Worm (Caenorhabditis elegans) whole organism, young adult: ENCODE data around the gene col-133.

Experiments used
- B0019.2 ChIP-seq: fragments of 200-800 bp; sonication (Bioruptor generic); conservative IDR thresholded peaks from 2 replicates; pipeline ENCODE4 v1.3.6; 2022; ENCODE audit warnings: missing genetic modification reagents, missing genetic modification characterization, missing compliant biosample characterization
- C17E4.6 ChIP-seq: fragments of 200-800 bp; sonication (Bioruptor generic); IDR thresholded peaks from 2 replicates; pipeline ENCODE4 v1.3.6; 2022; ENCODE audit warnings: missing genetic modification reagents, missing genetic modification characterization, missing compliant biosample characterization
- D2030.7 ChIP-seq: fragments of 200-800 bp; sonication (Bioruptor generic); IDR thresholded peaks from 2 replicates; pipeline ENCODE4 v1.3.6; 2022; ENCODE audit warnings: missing genetic modification reagents, missing genetic modification characterization, missing compliant biosample characterization
- F33H1.4 ChIP-seq: fragments of 200-800 bp; sonication (Bioruptor generic); IDR thresholded peaks from 2 replicates; pipeline ENCODE4 v1.3.6; 2022; ENCODE audit warnings: missing genetic modification reagents, missing genetic modification characterization, missing compliant biosample characterization
- F52B5.7 ChIP-seq: sonication (generic microtip); optimal IDR thresholded peaks from 2 replicates; lab custom pipeline; 2016; ENCODE audit warnings: mild to moderate bottlenecking, missing genetic modification characterization, missing compliant biosample characterization
- F55B11.4 ChIP-seq: sonication (generic microtip); optimal IDR thresholded peaks from 2 replicates; lab custom pipeline; 2016; ENCODE audit warnings: missing compliant biosample characterization, missing genetic modification characterization, borderline replicate concordance; ENCODE audit not compliant: insufficient read depth
- F57A8.1 ChIP-seq: fragments of 200-800 bp; sonication (Bioruptor generic); optimal IDR thresholded peaks from 2 replicates; lab custom pipeline; 2018; ENCODE audit warnings: mild to moderate bottlenecking, missing genetic modification characterization, moderate library complexity, missing compliant biosample characterization
- F57C9.4 ChIP-seq: sonication (generic microtip); optimal IDR thresholded peaks from 2 replicates; lab custom pipeline; 2017; ENCODE audit warnings: mild to moderate bottlenecking, missing genetic modification characterization, missing compliant biosample characterization
- Y53F4B.3 ChIP-seq: fragments of 200-800 bp; sonication (Bioruptor generic); IDR thresholded peaks from 2 replicates; pipeline ENCODE4 v1.3.6; 2022; ENCODE audit warnings: missing genetic modification reagents, missing genetic modification characterization, missing compliant biosample characterization
- Y67H2A.10 ChIP-seq: fragments of 200-800 bp; sonication (Bioruptor generic); conservative IDR thresholded peaks from 2 replicates; pipeline ENCODE4 v1.3.6; 2022; ENCODE audit warnings: missing genetic modification reagents, missing genetic modification characterization, missing compliant biosample characterization
- Y79H2A.3 ChIP-seq: fragments of 200-800 bp; sonication (Bioruptor generic); conservative IDR thresholded peaks from 2 replicates; pipeline ENCODE4 v1.3.6; 2022; ENCODE audit warnings: missing genetic modification reagents, missing genetic modification characterization, missing compliant biosample characterization
- attf-3 ChIP-seq: fragments of 200-800 bp; sonication (Bioruptor generic); conservative IDR thresholded peaks from 2 replicates; pipeline ENCODE4 v1.3.6; 2022; ENCODE audit warnings: missing genetic modification reagents, missing genetic modification characterization, missing compliant biosample characterization
- attf-6 ChIP-seq: fragments of 200-800 bp; sonication (Bioruptor generic); IDR thresholded peaks from 2 replicates; pipeline ENCODE4 v1.3.6; 2022; ENCODE audit warnings: missing genetic modification reagents, missing genetic modification characterization, missing compliant biosample characterization
- ceh-40 ChIP-seq: fragments of 200-800 bp; sonication (Bioruptor generic); IDR thresholded peaks from 2 replicates; pipeline ENCODE4 v1.3.6; 2022; ENCODE audit warnings: missing genetic modification characterization, missing compliant biosample characterization
- ceh-58 ChIP-seq: fragments of 200-800 bp; sonication (Bioruptor generic); IDR thresholded peaks from 2 replicates; pipeline ENCODE4 v1.3.6; 2022; ENCODE audit warnings: missing genetic modification characterization, missing compliant biosample characterization
- ceh-91 ChIP-seq: fragments of 200-800 bp; sonication (Bioruptor generic); IDR thresholded peaks from 2 replicates; pipeline ENCODE4 v1.3.6; 2022; ENCODE audit warnings: missing genetic modification reagents, missing genetic modification characterization, missing compliant biosample characterization
- chd-7 ChIP-seq: sonication (generic microtip); optimal IDR thresholded peaks from 2 replicates; lab custom pipeline; 2016; ENCODE audit warnings: mild to moderate bottlenecking, missing genetic modification characterization, moderate library complexity, missing compliant biosample characterization
- die-1 ChIP-seq: sonication (generic microtip); optimal IDR thresholded peaks from 2 replicates; lab custom pipeline; 2016; ENCODE audit warnings: missing genotype, mild to moderate bottlenecking, missing genetic modification characterization, missing compliant biosample characterization
- efl-1 ChIP-seq: fragments of 150-350 bp; optimal IDR thresholded peaks from 2 replicates; lab custom pipeline; 2014; ENCODE audit warnings: missing biosample characterization, missing genetic modification reagents, missing genetic modification characterization
- ets-4 ChIP-seq: fragments of 200-800 bp; sonication (Bioruptor generic); optimal IDR thresholded peaks from 2 replicates; lab custom pipeline; 2018; ENCODE audit warnings: mild to moderate bottlenecking, missing genetic modification characterization, missing compliant biosample characterization
- gei-17 ChIP-seq: fragments of 200-800 bp; sonication (Bioruptor generic); optimal IDR thresholded peaks from 2 replicates; lab custom pipeline; 2018; ENCODE audit warnings: mild to moderate bottlenecking, missing genetic modification characterization, missing compliant biosample characterization
- him-1 ChIP-seq: sonication (generic microtip); optimal IDR thresholded peaks from 2 replicates; lab custom pipeline; 2016; ENCODE audit warnings: missing genotype, missing genetic modification reagents, missing genetic modification characterization, missing compliant biosample characterization
- hlh-26 ChIP-seq: fragments of 200-800 bp; sonication (Bioruptor generic); conservative IDR thresholded peaks from 2 replicates; pipeline ENCODE4 v1.3.6; 2022; ENCODE audit warnings: missing genetic modification reagents, missing genetic modification characterization, missing compliant biosample characterization
- hrde-1 ChIP-seq: sonication (generic microtip); optimal IDR thresholded peaks from 2 replicates; lab custom pipeline; 2016; ENCODE audit warnings: missing genetic modification characterization, mild to moderate bottlenecking, missing compliant biosample characterization, moderate library complexity, missing genotype, missing genetic modification reagents, borderline replicate concordance
- hsf-1 ChIP-seq: fragments of 200-800 bp; sonication (Bioruptor generic); IDR thresholded peaks from 2 replicates; pipeline ENCODE4 v1.3.6; 2022; ENCODE audit warnings: missing genetic modification reagents, missing genetic modification characterization, missing compliant biosample characterization
- lag-1 ChIP-seq: fragments of 200-800 bp; sonication (Bioruptor generic); IDR thresholded peaks from 2 replicates; pipeline ENCODE4 v1.3.6; 2022; ENCODE audit warnings: missing genetic modification reagents, missing genetic modification characterization, missing compliant biosample characterization
- lin-35 ChIP-seq, 3 experiments: fragments of 150-350 bp in 2 of 3; sonication (generic microtip) in 1 of 3; optimal IDR thresholded peaks; 2 replicates each; lab custom pipeline; 2014 to 2018; ENCODE audit warnings: missing biosample characterization in 3 of 3, missing genetic modification characterization in 3 of 3, missing genetic modification reagents in 3 of 3
- lin-54 ChIP-seq: fragments of 200-800 bp; sonication (Bioruptor generic); optimal IDR thresholded peaks from 2 replicates; lab custom pipeline; 2018; ENCODE audit warnings: mild to moderate bottlenecking, missing genetic modification characterization, missing compliant biosample characterization
- lsl-1 ChIP-seq: fragments of 200-800 bp; sonication (Bioruptor generic); optimal IDR thresholded peaks from 2 replicates; lab custom pipeline; 2018; ENCODE audit warnings: mild to moderate bottlenecking, missing genetic modification characterization, moderate library complexity, missing compliant biosample characterization
- madf-8 ChIP-seq: fragments of 200-800 bp; sonication (Bioruptor generic); conservative IDR thresholded peaks from 2 replicates; pipeline ENCODE4 v1.3.6; 2022; ENCODE audit warnings: missing genetic modification reagents, missing genetic modification characterization, missing compliant biosample characterization
- mxl-1 ChIP-seq: sonication (generic microtip); optimal IDR thresholded peaks from 2 replicates; lab custom pipeline; 2016; ENCODE audit warnings: missing genetic modification characterization, missing compliant biosample characterization
- nfya-2 ChIP-seq: fragments of 200-800 bp; sonication (Bioruptor generic); IDR thresholded peaks from 2 replicates; pipeline ENCODE4 v1.3.6; 2022; ENCODE audit warnings: missing genetic modification reagents, missing genetic modification characterization, missing compliant biosample characterization
- nhr-120 ChIP-seq: fragments of 200-800 bp; sonication (Bioruptor generic); IDR thresholded peaks from 2 replicates; pipeline ENCODE4 v1.3.6; 2022; ENCODE audit warnings: missing genetic modification characterization, missing compliant biosample characterization
- nhr-80 ChIP-seq: sonication (generic microtip); optimal IDR thresholded peaks from 2 replicates; lab custom pipeline; 2016; ENCODE audit warnings: missing genetic modification characterization, missing compliant biosample characterization
- rcor-1 ChIP-seq: fragments of 200-800 bp; sonication (Bioruptor generic); IDR thresholded peaks from 2 replicates; pipeline ENCODE4 v1.3.6; 2022; ENCODE audit warnings: missing genetic modification reagents, missing genetic modification characterization, missing compliant biosample characterization
- rec-8 ChIP-seq, 2 experiments: sonication (generic microtip); optimal IDR thresholded peaks; 2 replicates each; lab custom pipeline; 2016; ENCODE audit warnings: mild to moderate bottlenecking in 2 of 2, missing genetic modification characterization in 2 of 2, missing genetic modification reagents in 2 of 2, missing genotype in 2 of 2, missing biosample characterization in 1 of 2, missing compliant biosample characterization in 1 of 2, moderate library complexity in 1 of 2
- snpc-3.4 ChIP-seq: sonication (generic microtip); optimal IDR thresholded peaks from 2 replicates; lab custom pipeline; 2017; ENCODE audit warnings: missing genetic modification characterization, mild to moderate bottlenecking, missing compliant biosample characterization, antibody characterized with exemption, moderate library complexity, missing genotype, missing genetic modification reagents
- snpc-4 ChIP-seq, 5 experiments: fragments of 150-350 bp in 1 of 5; sonication (generic microtip) in 4 of 5; optimal IDR thresholded peaks; 2 replicates each; lab custom pipeline; 2014 to 2018; ENCODE audit warnings: missing genetic modification characterization in 5 of 5, missing biosample characterization in 3 of 5, antibody characterized with exemption in 2 of 5, mild to moderate bottlenecking in 2 of 5, missing compliant biosample characterization in 2 of 5, missing genotype in 2 of 5, moderate library complexity in 2 of 5, missing genetic modification reagents in 1 of 5
- somi-1 ChIP-seq: fragments of 200-800 bp; sonication (Bioruptor generic); optimal IDR thresholded peaks from 2 replicates; lab custom pipeline; 2018; ENCODE audit warnings: mild to moderate bottlenecking, missing genetic modification characterization, missing compliant biosample characterization
- sptf-2 ChIP-seq: fragments of 200-800 bp; sonication (Bioruptor generic); optimal IDR thresholded peaks from 2 replicates; lab custom pipeline; 2018; ENCODE audit warnings: mild to moderate bottlenecking, missing genetic modification characterization, missing compliant biosample characterization
- tbx-9 ChIP-seq: sonication (generic microtip); optimal IDR thresholded peaks from 2 replicates; lab custom pipeline; 2016; ENCODE audit warnings: borderline replicate concordance, missing genetic modification characterization, inconsistent platforms, missing compliant biosample characterization
- unc-130 ChIP-seq: sonication (generic microtip); optimal IDR thresholded peaks from 2 replicates; lab custom pipeline; 2016; ENCODE audit warnings: missing genetic modification reagents, missing genetic modification characterization, missing compliant biosample characterization
- ztf-25 ChIP-seq: fragments of 200-800 bp; sonication (Bioruptor generic); IDR thresholded peaks from 2 replicates; pipeline ENCODE4 v1.3.6; 2022; ENCODE audit warnings: missing genetic modification reagents, missing genetic modification characterization, missing compliant biosample characterization
- ztf-28 ChIP-seq: fragments of 200-800 bp; sonication (Bioruptor generic); IDR thresholded peaks from 2 replicates; pipeline ENCODE4 v1.3.6; 2022; ENCODE audit warnings: missing genetic modification reagents, missing genetic modification characterization, missing compliant biosample characterization
- ztf-6 ChIP-seq: fragments of 200-800 bp; sonication (Bioruptor generic); IDR thresholded peaks from 2 replicates; pipeline ENCODE4 v1.3.6; 2022; ENCODE audit warnings: missing genetic modification reagents, missing genetic modification characterization, missing compliant biosample characterization

The col-133 gene

ce11 chrIV:14070992-14071289, 28.2 kb downstream of the col-133 start (continued):
- peak; percentile 16; the same call in 1 of the 2 replicates for TF ChIP-seq Y67H2A.10 (GFP tag; lab: Robert Waterston, UW)
- TF ChIP-seq ztf-25 (GFP tag; lab: Robert Waterston, UW), result no peak
- TF ChIP-seq F55B11.4 (tag; lab: Kevin White, UChicago), result no peak
- no peak for TF ChIP-seq ets-4
- peak; percentile 79 for TF ChIP-seq efl-1
- TF ChIP-seq rec-8 (tag; optimal IDR thresholded peaks at IDR 0.05; lab: Kevin White, UChicago), result no peak
- peak; percentile 65 for TF ChIP-seq somi-1 (GFP tag; lab: Kevin White, UChicago)
- peak; percentile 76 for TF ChIP-seq unc-130 (GFP tag; lab: Kevin White, UChicago)
- TF ChIP-seq ceh-91, result peak; percentile 79
- TF ChIP-seq madf-8 (GFP tag; lab: Robert Waterston, UW), result peak; percentile 67
- no peak for TF ChIP-seq ceh-58 (GFP tag; lab: Robert Waterston, UW)
- no peak for TF ChIP-seq F52B5.7
- 0 out of 2 replicates have a peak, but pooled peaks have one; percentile 51 for TF ChIP-seq Y79H2A.3
- no peak for TF ChIP-seq F57A8.1 (GFP tag; lab: Kevin White, UChicago)
- TF ChIP-seq sptf-2 (GFP tag; lab: Kevin White, UChicago), result no peak
- TF ChIP-seq nfya-2 (GFP tag; lab: Robert Waterston, UW), result no peak
- no peak for TF ChIP-seq nhr-120 (GFP tag; lab: Robert Waterston, UW)
- no peak for TF ChIP-seq hrde-1 (tag; lab: Kevin White, UChicago)
- peak; percentile 85 for TF ChIP-seq snpc-3.4
- TF ChIP-seq rcor-1 (GFP tag; lab: Robert Waterston, UW), result peak; percentile 64
- TF ChIP-seq nhr-80 (tag; lab: Kevin White, UChicago), result peak; percentile 17
- peak; percentile 68; the same call in 1 of the 2 replicates for TF ChIP-seq C17E4.6 (GFP tag; lab: Robert Waterston, UW)
- no peak for TF ChIP-seq tbx-9
- TF ChIP-seq attf-3 (GFP tag; lab: Robert Waterston, UW), result peak; percentile 51; the same call in 1 of the 2 replicates
- TF ChIP-seq Y53F4B.3 (GFP tag; lab: Robert Waterston, UW), result no peak; the same call in 1 of the 2 replicates
- TF ChIP-seq ceh-40 (GFP tag; lab: Robert Waterston, UW), result no peak
- no peak for TF ChIP-seq ztf-6 (GFP tag; lab: Robert Waterston, UW)
- no peak for TF ChIP-seq die-1 (tag; lab: Kevin White, UChicago)

ce11 chrIV:14070185-14070991, 28.8 kb downstream of the col-133 start:
- TF ChIP-seq attf-6 (GFP tag; lab: Robert Waterston, UW), result peak; percentile 87
- no peak for TF ChIP-seq F57C9.4 (tag; lab: Kevin White, UChicago)
- TF ChIP-seq D2030.7 (GFP tag; lab: Robert Waterston, UW), result peak; percentile 22; the same call in 1 of the 2 replicates
- TF ChIP-seq F33H1.4, result peak; percentile 71
- TF ChIP-seq him-1, result no peak
- TF ChIP-seq lin-54, result peak; percentile 70
- TF ChIP-seq efl-1, result peak; percentile 66
- TF ChIP-seq mxl-1 (tag; lab: Kevin White, UChicago), result no peak
- TF ChIP-seq snpc-4 (GFP tag; optimal IDR thresholded peaks at IDR 0.05; lab: Kevin White, UChicago), result peak; percentile 57
- TF ChIP-seq snpc-4 (tag; optimal IDR thresholded peaks at IDR 0.05; lab: Kevin White, UChicago), result peak in 3 of 4 experiments; percentile 70 to 88 (median 85)
- no peak for TF ChIP-seq ztf-28
- no peak for TF ChIP-seq chd-7 (tag; lab: Kevin White, UChicago)
- TF ChIP-seq lsl-1 (GFP tag; lab: Kevin White, UChicago), result peak; percentile 6
- TF ChIP-seq lin-35 (GFP tag; optimal IDR thresholded peaks at IDR 0.05; lab: Kevin White, UChicago), result peak in 1 of 3 experiments; percentile 20
- no peak for TF ChIP-seq hsf-1 (GFP tag; lab: Robert Waterston, UW)
- TF ChIP-seq sptf-2 (GFP tag; lab: Kevin White, UChicago), result no peak
- no peak for TF ChIP-seq gei-17 (GFP tag; lab: Kevin White, UChicago)
- no peak for TF ChIP-seq Y67H2A.10 (GFP tag; lab: Robert Waterston, UW)
- no peak for TF ChIP-seq hlh-26
- no peak for TF ChIP-seq lag-1 (GFP tag; lab: Robert Waterston, UW)
- peak; percentile 43; the same call in 1 of the 2 replicates for TF ChIP-seq ceh-91
- no peak for TF ChIP-seq B0019.2 (GFP tag; lab: Robert Waterston, UW)
- 0 out of 2 replicates have a peak, but pooled peaks have one; percentile 15 for TF ChIP-seq rcor-1 (GFP tag; lab: Robert Waterston, UW)
